Fruit fly (Drosophila melanogaster): ENCODE data around the gene Jig.

Jig gene

dm6 chr3R:14590753-14591535, 30.2 kb downstream of the Jig start (continued):
- TF ChIP-seq D (optimal IDR thresholded peaks at IDR 0.05): no peak
- TF ChIP-seq D (GFP tag; optimal IDR thresholded peaks at IDR 0.05): peak; percentile 96
- TF ChIP-seq CG2129 (GFP tag; IDR thresholded peaks at IDR 0.05; ENCODE audit: partially characterized antibody): no peak
- TF ChIP-seq esg (GFP tag; conservative IDR thresholded peaks at IDR 0.05): peak; percentile 64
- peak; percentile 85 for TF ChIP-seq kni (GFP tag; optimal IDR thresholded peaks at IDR 0.05)
- TF ChIP-seq tap (tag; optimal IDR thresholded peaks at IDR 0.05): peak; percentile 85
- peak; percentile 44 for TF ChIP-seq CG8281 (tag; optimal IDR thresholded peaks at IDR 0.05)

- no peak for TF ChIP-seq HmgD (GFP tag; optimal IDR thresholded peaks at IDR 0.05)
- TF ChIP-seq HLHmδ (GFP tag; optimal IDR thresholded peaks at IDR 0.05): peak; percentile 35
- TF ChIP-seq D19B (GFP tag; optimal IDR thresholded peaks at IDR 0.05): no peak
- no peak for TF ChIP-seq lov (optimal IDR thresholded peaks at IDR 0.05)
- no peak for TF ChIP-seq lov (GFP tag; IDR thresholded peaks at IDR 0.05)
- TF ChIP-seq bsh (GFP tag; optimal IDR thresholded peaks at IDR 0.05): peak in 1 of 2 experiments; percentile 64
- TF ChIP-seq row (GFP tag; IDR thresholded peaks at IDR 0.05): peak; percentile 30; the same call in 2 of the 3 replicates
- no peak for TF ChIP-seq CG6272 (GFP tag; IDR thresholded peaks at IDR 0.05)
- no peak for TF ChIP-seq schlank (tag; optimal IDR thresholded peaks at IDR 0.05)
- TF ChIP-seq Poxn (GFP tag; IDR thresholded peaks at IDR 0.05): no peak
- no peak for TF ChIP-seq HLH4C (GFP tag; IDR thresholded peaks at IDR 0.05; ENCODE audit: partially characterized antibody)
- TF ChIP-seq gce (GFP tag; IDR thresholded peaks at IDR 0.05): no peak
- TF ChIP-seq CG13296 (GFP tag; optimal IDR thresholded peaks at IDR 0.05): no peak
- TF ChIP-seq unc-4 (GFP tag; IDR thresholded peaks at IDR 0.05; ENCODE audit: partially characterized antibody): no peak
- no peak for TF ChIP-seq CG13624 (GFP tag; optimal IDR thresholded peaks at IDR 0.05)
- TF ChIP-seq CG9215 (GFP tag; IDR thresholded peaks at IDR 0.05): no peak
- no peak for TF ChIP-seq CG3995 (GFP tag; optimal IDR thresholded peaks at IDR 0.05)
- no peak for TF ChIP-seq Kr (GFP tag; optimal IDR thresholded peaks at IDR 0.05)
- TF ChIP-seq Ptx1 (GFP tag; IDR thresholded peaks at IDR 0.05): peak; percentile 49
- no peak for TF ChIP-seq CG15011 (GFP tag; optimal IDR thresholded peaks at IDR 0.05)
- TF ChIP-seq so (GFP tag; IDR thresholded peaks at IDR 0.05): no peak
- no peak for TF ChIP-seq yki (optimal IDR thresholded peaks at IDR 0.05)
- TF ChIP-seq pan (optimal IDR thresholded peaks at IDR 0.05): no peak
- TF ChIP-seq pan (GFP tag; optimal IDR thresholded peaks at IDR 0.05 in 1 of 2, IDR thresholded peaks at IDR 0.05 in 1 of 2): peak in 1 of 2 experiments; percentile 37
- TF ChIP-seq Dip3 (GFP tag; optimal IDR thresholded peaks at IDR 0.05): no peak
- peak; percentile 38 for TF ChIP-seq ATbp (GFP tag; optimal IDR thresholded peaks at IDR 0.05)
- no peak for TF ChIP-seq MTF-1 (GFP tag; optimal IDR thresholded peaks at IDR 0.05; ENCODE audit: borderline replicate concordance)
- TF ChIP-seq tx (GFP tag; optimal IDR thresholded peaks at IDR 0.05): no peak
- TF ChIP-seq CG18619 (GFP tag; optimal IDR thresholded peaks at IDR 0.05): no peak
- TF ChIP-seq sim (GFP tag; IDR thresholded peaks at IDR 0.05): no peak
- 0 out of 2 replicates have a peak, but pooled peaks have one; percentile 22 for TF ChIP-seq dimm (GFP tag; IDR thresholded peaks at IDR 0.05)
- TF ChIP-seq Bgb (GFP tag; IDR thresholded peaks at IDR 0.05; ENCODE audit: partially characterized antibody): no peak
- no peak for TF ChIP-seq CG12744 (GFP tag; optimal IDR thresholded peaks at IDR 0.05)
- no peak for TF ChIP-seq exex (tag; optimal IDR thresholded peaks at IDR 0.05)
- no peak for TF ChIP-seq Abd-B (GFP tag; optimal IDR thresholded peaks at IDR 0.05)
- TF ChIP-seq trh (GFP tag; optimal IDR thresholded peaks at IDR 0.05): no peak
- peak; percentile 37 for TF ChIP-seq CG8388 (GFP tag; optimal IDR thresholded peaks at IDR 0.05)
- TF ChIP-seq Awh (GFP tag; IDR thresholded peaks at IDR 0.05): no peak
- peak; percentile 45 for TF ChIP-seq CG2678 (tag; optimal IDR thresholded peaks at IDR 0.05)
- no peak for TF ChIP-seq TFAM (GFP tag; optimal IDR thresholded peaks at IDR 0.05)
- TF ChIP-seq odd (GFP tag; optimal IDR thresholded peaks at IDR 0.05): no peak
- TF ChIP-seq CG7745 (tag; optimal IDR thresholded peaks at IDR 0.05): no peak
These were observed 37.2 kb downstream of the Jig start for dm6 chr3R:14597935-14598424.
